Worm (Caenorhabditis elegans) whole organism, young adult: Measurements from ENCODE around the gene Y37E11B.6.

Experiments
- B0019.2 ChIP-seq: fragments of 200-800 bp; sonication (Bioruptor generic); conservative IDR thresholded peaks from 2 replicates; pipeline ENCODE4 v1.3.6; 2022; ENCODE audit warnings: missing genetic modification reagents, missing genetic modification characterization, missing compliant biosample characterization
- B0336.3 ChIP-seq: fragments of 200-800 bp; sonication (Bioruptor generic); IDR thresholded peaks from 2 replicates; pipeline ENCODE4 v1.3.6; 2022; ENCODE audit warnings: missing genetic modification characterization, missing compliant biosample characterization
- C17E4.6 ChIP-seq: fragments of 200-800 bp; sonication (Bioruptor generic); IDR thresholded peaks from 2 replicates; pipeline ENCODE4 v1.3.6; 2022; ENCODE audit warnings: missing genetic modification reagents, missing genetic modification characterization, missing compliant biosample characterization
- K11D2.4 ChIP-seq: fragments of 200-800 bp; sonication (Bioruptor generic); IDR thresholded peaks from 2 replicates; pipeline ENCODE4 v1.3.6; 2022; ENCODE audit warnings: missing genetic modification reagents, missing genetic modification characterization, missing compliant biosample characterization
- T07F8.4 ChIP-seq: sonication (generic microtip); optimal IDR thresholded peaks from 2 replicates; lab custom pipeline; 2016; ENCODE audit warnings: mild to moderate bottlenecking, missing genetic modification characterization, moderate library complexity, missing compliant biosample characterization
- Y53G8AR.9 ChIP-seq: fragments of 200-800 bp; sonication (Bioruptor generic); conservative IDR thresholded peaks from 2 replicates; pipeline ENCODE4 v1.3.6; 2022; ENCODE audit warnings: missing genetic modification reagents, missing genetic modification characterization, missing compliant biosample characterization
- Y56A3A.18 ChIP-seq: fragments of 200-800 bp; sonication (Bioruptor generic); IDR thresholded peaks from 2 replicates; pipeline ENCODE4 v1.3.6; 2022; ENCODE audit warnings: missing genetic modification reagents, missing genetic modification characterization, missing compliant biosample characterization
- Y95B8A.8 ChIP-seq: fragments of 200-800 bp; sonication (Bioruptor generic); IDR thresholded peaks from 2 replicates; pipeline ENCODE4 v1.3.6; 2022; ENCODE audit warnings: missing genetic modification reagents, missing genetic modification characterization, missing compliant biosample characterization
- ZK185.1 ChIP-seq: sonication (generic microtip); optimal IDR thresholded peaks from 2 replicates; lab custom pipeline; 2016; ENCODE audit warnings: mild to moderate bottlenecking, missing genetic modification characterization, missing compliant biosample characterization; ENCODE audit not compliant: poor library complexity, severe bottlenecking
- akir-1 ChIP-seq: fragments of 200-800 bp; sonication (Bioruptor generic); optimal IDR thresholded peaks from 2 replicates; lab custom pipeline; 2018; ENCODE audit warnings: mild to moderate bottlenecking, missing genetic modification characterization, moderate library complexity, missing compliant biosample characterization
- ama-1 ChIP-seq, 3 experiments: fragments of 150-350 bp in 1 of 3; sonication (generic microtip) in 2 of 3; optimal IDR thresholded peaks; 2 replicates each; lab custom pipeline; 2014 to 2018; ENCODE audit warnings: missing biosample characterization in 2 of 3, missing genetic modification characterization in 2 of 3, missing genetic modification reagents in 2 of 3
- aptf-2 ChIP-seq: fragments of 200-800 bp; sonication (Bioruptor generic); conservative IDR thresholded peaks from 2 replicates; pipeline ENCODE4 v1.3.6; 2022; ENCODE audit warnings: missing genetic modification reagents, missing genetic modification characterization, missing compliant biosample characterization
- aptf-3 ChIP-seq: fragments of 200-800 bp; sonication (Bioruptor generic); IDR thresholded peaks from 2 replicates; pipeline ENCODE4 v1.3.6; 2022; ENCODE audit warnings: missing genetic modification characterization, missing compliant biosample characterization
- bed-2 ChIP-seq: fragments of 200-800 bp; sonication (Bioruptor generic); IDR thresholded peaks from 2 replicates; pipeline ENCODE4 v1.3.6; 2022; ENCODE audit warnings: missing genetic modification reagents, missing genetic modification characterization, missing compliant biosample characterization
- ccch-3 ChIP-seq: fragments of 200-800 bp; sonication (Bioruptor generic); optimal IDR thresholded peaks from 2 replicates; lab custom pipeline; 2018; ENCODE audit warnings: mild to moderate bottlenecking, missing genetic modification characterization, missing compliant biosample characterization
- ceh-100 ChIP-seq: fragments of 200-800 bp; sonication (Bioruptor generic); IDR thresholded peaks from 2 replicates; pipeline ENCODE4 v1.3.6; 2022; ENCODE audit warnings: missing genetic modification reagents, missing genetic modification characterization, missing compliant biosample characterization
- ceh-40 ChIP-seq: fragments of 200-800 bp; sonication (Bioruptor generic); IDR thresholded peaks from 2 replicates; pipeline ENCODE4 v1.3.6; 2022; ENCODE audit warnings: missing genetic modification characterization, missing compliant biosample characterization
- ceh-79 ChIP-seq: sonication (generic microtip); optimal IDR thresholded peaks from 2 replicates; lab custom pipeline; 2017; ENCODE audit warnings: mild to moderate bottlenecking, missing genetic modification characterization, missing compliant biosample characterization
- chd-7 ChIP-seq: sonication (generic microtip); optimal IDR thresholded peaks from 2 replicates; lab custom pipeline; 2016; ENCODE audit warnings: mild to moderate bottlenecking, missing genetic modification characterization, moderate library complexity, missing compliant biosample characterization
- die-1 ChIP-seq: sonication (generic microtip); optimal IDR thresholded peaks from 2 replicates; lab custom pipeline; 2016; ENCODE audit warnings: missing genotype, mild to moderate bottlenecking, missing genetic modification characterization, missing compliant biosample characterization
- dox-1 ChIP-seq: fragments of 200-800 bp; sonication (Bioruptor generic); IDR thresholded peaks from 2 replicates; pipeline ENCODE4 v1.3.6; 2022; ENCODE audit warnings: missing genetic modification reagents, missing genetic modification characterization, missing compliant biosample characterization
- dpff-1 ChIP-seq: sonication (generic microtip); optimal IDR thresholded peaks from 2 replicates; lab custom pipeline; 2017; ENCODE audit warnings: mild to moderate bottlenecking, missing genetic modification characterization, missing compliant biosample characterization
- egl-18 ChIP-seq: fragments of 200-800 bp; sonication (Bioruptor generic); IDR thresholded peaks from 2 replicates; pipeline ENCODE4 v1.3.6; 2022; ENCODE audit warnings: missing genetic modification reagents, missing genetic modification characterization, missing compliant biosample characterization
- egrh-3 ChIP-seq: fragments of 200-800 bp; sonication (Bioruptor generic); IDR thresholded peaks from 2 replicates; pipeline ENCODE4 v1.3.6; 2022; ENCODE audit warnings: missing genetic modification reagents, missing genetic modification characterization, missing compliant biosample characterization
- hmg-1.2 ChIP-seq: fragments of 200-800 bp; sonication (Bioruptor generic); IDR thresholded peaks from 2 replicates; pipeline ENCODE4 v1.3.6; 2022; ENCODE audit warnings: missing genetic modification reagents, missing genetic modification characterization, missing compliant biosample characterization
- hmg-20 ChIP-seq: fragments of 200-800 bp; sonication (Bioruptor generic); IDR thresholded peaks from 2 replicates; pipeline ENCODE4 v1.3.6; 2022; ENCODE audit warnings: missing genetic modification reagents, missing genetic modification characterization, missing compliant biosample characterization
- hrde-1 ChIP-seq: sonication (generic microtip); optimal IDR thresholded peaks from 2 replicates; lab custom pipeline; 2016; ENCODE audit warnings: missing genetic modification characterization, mild to moderate bottlenecking, missing compliant biosample characterization, moderate library complexity, missing genotype, missing genetic modification reagents, borderline replicate concordance
- let-526 ChIP-seq: fragments of 200-800 bp; sonication (Bioruptor generic); IDR thresholded peaks from 2 replicates; pipeline ENCODE4 v1.3.6; 2022; ENCODE audit warnings: missing genetic modification reagents, missing genetic modification characterization, missing compliant biosample characterization
- lin-35 ChIP-seq, 3 experiments: fragments of 150-350 bp in 2 of 3; sonication (generic microtip) in 1 of 3; optimal IDR thresholded peaks; 2 replicates each; lab custom pipeline; 2014 to 2018; ENCODE audit warnings: missing biosample characterization in 3 of 3, missing genetic modification characterization in 3 of 3, missing genetic modification reagents in 3 of 3
- lin-40 ChIP-seq: sonication (generic microtip); optimal IDR thresholded peaks from 2 replicates; lab custom pipeline; 2016; ENCODE audit warnings: missing genetic modification characterization, mild to moderate bottlenecking, missing compliant biosample characterization, missing genotype, missing genetic modification reagents
- lin-54 ChIP-seq: fragments of 200-800 bp; sonication (Bioruptor generic); optimal IDR thresholded peaks from 2 replicates; lab custom pipeline; 2018; ENCODE audit warnings: mild to moderate bottlenecking, missing genetic modification characterization, missing compliant biosample characterization
- lsy-27 ChIP-seq: sonication (generic microtip); optimal IDR thresholded peaks from 2 replicates; lab custom pipeline; 2017; ENCODE audit warnings: missing genetic modification characterization, mild to moderate bottlenecking, missing compliant biosample characterization, antibody characterized with exemption, missing genotype, borderline replicate concordance; ENCODE audit not compliant: insufficient read depth
- nfya-1 ChIP-seq: sonication (generic microtip); optimal IDR thresholded peaks from 2 replicates; lab custom pipeline; 2017; ENCODE audit warnings: antibody characterized with exemption, missing compliant biosample characterization, missing genetic modification characterization, borderline replicate concordance; ENCODE audit not compliant: insufficient read depth
- nfya-2 ChIP-seq: fragments of 200-800 bp; sonication (Bioruptor generic); IDR thresholded peaks from 2 replicates; pipeline ENCODE4 v1.3.6; 2022; ENCODE audit warnings: missing genetic modification reagents, missing genetic modification characterization, missing compliant biosample characterization
- nfyb-1 ChIP-seq: fragments of 200-800 bp; sonication (Bioruptor generic); IDR thresholded peaks from 2 replicates; pipeline ENCODE4 v1.3.6; 2022; ENCODE audit warnings: missing genetic modification reagents, missing genetic modification characterization, missing compliant biosample characterization
- nhr-27 ChIP-seq: fragments of 200-800 bp; sonication (Bioruptor generic); optimal IDR thresholded peaks from 2 replicates; lab custom pipeline; 2018; ENCODE audit warnings: mild to moderate bottlenecking, missing genetic modification characterization, moderate library complexity, missing compliant biosample characterization
- repo-1 ChIP-seq: sonication (generic microtip); optimal IDR thresholded peaks from 2 replicates; lab custom pipeline; 2017; ENCODE audit warnings: mild to moderate bottlenecking, missing genetic modification characterization, missing compliant biosample characterization
- sdz-38 ChIP-seq: sonication (generic microtip); optimal IDR thresholded peaks from 2 replicates; lab custom pipeline; 2016; ENCODE audit warnings: missing genotype, missing genetic modification characterization, missing compliant biosample characterization
- snpc-1.3 ChIP-seq: sonication (generic microtip); optimal IDR thresholded peaks from 2 replicates; lab custom pipeline; 2017; ENCODE audit warnings: missing genetic modification characterization, mild to moderate bottlenecking, missing compliant biosample characterization, antibody characterized with exemption, moderate library complexity, missing genotype, missing genetic modification reagents; ENCODE audit not compliant: insufficient read depth
- tbx-9 ChIP-seq: sonication (generic microtip); optimal IDR thresholded peaks from 2 replicates; lab custom pipeline; 2016; ENCODE audit warnings: borderline replicate concordance, missing genetic modification characterization, inconsistent platforms, missing compliant biosample characterization
- tlf-1 ChIP-seq: fragments of 200-800 bp; sonication (Bioruptor generic); optimal IDR thresholded peaks from 2 replicates; lab custom pipeline; 2018; ENCODE audit warnings: mild to moderate bottlenecking, missing genetic modification characterization, missing compliant biosample characterization
- unc-130 ChIP-seq: sonication (generic microtip); optimal IDR thresholded peaks from 2 replicates; lab custom pipeline; 2016; ENCODE audit warnings: missing genetic modification reagents, missing genetic modification characterization, missing compliant biosample characterization
- zim-3 ChIP-seq: sonication (generic microtip); optimal IDR thresholded peaks from 2 replicates; lab custom pipeline; 2017; ENCODE audit warnings: mild to moderate bottlenecking, missing genetic modification characterization, moderate library complexity, missing compliant biosample characterization
- ztf-18 ChIP-seq: sonication (generic microtip); optimal IDR thresholded peaks from 2 replicates; lab custom pipeline; 2016; ENCODE audit warnings: missing genotype, mild to moderate bottlenecking, missing genetic modification characterization, missing compliant biosample characterization
- ztf-26 ChIP-seq: sonication (generic microtip); optimal IDR thresholded peaks from 2 replicates; lab custom pipeline; 2017; ENCODE audit warnings: missing genetic modification characterization, missing compliant biosample characterization
- ztf-28 ChIP-seq: fragments of 200-800 bp; sonication (Bioruptor generic); IDR thresholded peaks from 2 replicates; pipeline ENCODE4 v1.3.6; 2022; ENCODE audit warnings: missing genetic modification reagents, missing genetic modification characterization, missing compliant biosample characterization
- ztf-3 ChIP-seq: fragments of 200-800 bp; sonication (Bioruptor generic); optimal IDR thresholded peaks from 2 replicates; lab custom pipeline; 2018; ENCODE audit warnings: mild to moderate bottlenecking, missing genetic modification characterization, missing compliant biosample characterization
- ztf-6 ChIP-seq: fragments of 200-800 bp; sonication (Bioruptor generic); IDR thresholded peaks from 2 replicates; pipeline ENCODE4 v1.3.6; 2022; ENCODE audit warnings: missing genetic modification reagents, missing genetic modification characterization, missing compliant biosample characterization

The Y37E11B.6 gene

DNA sequence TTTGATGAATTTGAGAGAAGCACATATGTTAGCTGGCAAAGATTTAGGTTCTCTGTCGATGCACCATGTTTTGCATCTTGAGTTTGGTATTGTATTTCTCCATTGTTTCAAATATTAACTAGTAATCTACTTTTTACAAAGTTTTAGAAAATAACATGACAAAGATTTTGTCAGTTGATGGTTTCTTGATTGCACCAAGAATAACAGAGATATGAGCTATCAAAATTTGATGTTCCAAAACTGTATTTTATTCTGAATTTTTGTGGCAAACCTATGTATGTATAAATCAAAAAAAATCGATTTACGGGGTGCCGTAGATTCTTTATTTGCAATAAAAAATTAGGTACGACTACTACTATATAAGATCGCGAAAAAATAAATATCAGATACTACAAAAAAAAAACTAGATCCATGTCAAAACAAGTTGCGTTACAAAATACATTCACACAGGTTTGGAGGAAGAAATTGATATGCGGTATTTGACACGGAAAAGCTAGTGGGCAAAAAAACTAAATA is 45.8 kb upstream of the Y37E11B.6 start:
- TF ChIP-seq egl-18 (GFP tag; lab: Robert Waterston, UW), result no peak
- TF ChIP-seq egrh-3 (GFP tag; lab: Robert Waterston, UW), result no peak
- no peak; the same call in 1 of the 2 replicates for TF ChIP-seq Y53G8AR.9 (GFP tag; lab: Robert Waterston, UW)
- TF ChIP-seq ztf-18 (tag; lab: Kevin White, UChicago), result no peak
- no peak for TF ChIP-seq C17E4.6 (GFP tag; lab: Robert Waterston, UW)
- TF ChIP-seq hmg-20 (GFP tag; lab: Robert Waterston, UW), result no peak
- peak; percentile 31; the same call in 1 of the 2 replicates for TF ChIP-seq nfyb-1 (GFP tag; lab: Robert Waterston, UW)
- TF ChIP-seq aptf-2 (GFP tag; lab: Robert Waterston, UW), result no peak
- no peak for TF ChIP-seq ZK185.1 (tag; lab: Kevin White, UChicago)
- no peak for TF ChIP-seq die-1 (tag; lab: Kevin White, UChicago)
- TF ChIP-seq tlf-1 (GFP tag; lab: Kevin White, UChicago), result no peak
- no peak for TF ChIP-seq ceh-100
- peak; percentile 74 for TF ChIP-seq ama-1 (optimal IDR thresholded peaks at IDR 0.05; lab: Kevin White, UChicago)
- TF ChIP-seq ama-1 (GFP tag; optimal IDR thresholded peaks at IDR 0.05; lab: Kevin White, UChicago), result no peak
- TF ChIP-seq ceh-40 (GFP tag; lab: Robert Waterston, UW), result no peak
- TF ChIP-seq dox-1, result no peak
- TF ChIP-seq ztf-6 (GFP tag; lab: Robert Waterston, UW), result no peak
- TF ChIP-seq ztf-26, result no peak
- no peak for TF ChIP-seq lsy-27 (tag; lab: Kevin White, UChicago)
- TF ChIP-seq B0336.3 (GFP tag; lab: Robert Waterston, UW), result 0 out of 2 replicates have a peak, but pooled peaks have one; percentile 13
- no peak for TF ChIP-seq nfya-2 (GFP tag; lab: Robert Waterston, UW)
- no peak for TF ChIP-seq ceh-79 (tag; lab: Kevin White, UChicago)
- no peak for TF ChIP-seq bed-2 (GFP tag; lab: Robert Waterston, UW)
- peak in 1 of 3 experiments; percentile 38 for TF ChIP-seq lin-35 (GFP tag; optimal IDR thresholded peaks at IDR 0.05; lab: Kevin White, UChicago)
- peak; percentile 16 for TF ChIP-seq lin-54 (GFP tag; lab: Kevin White, UChicago)
- TF ChIP-seq ccch-3 (GFP tag; lab: Kevin White, UChicago), result no peak
- no peak for TF ChIP-seq sdz-38 (tag; lab: Kevin White, UChicago)
- no peak for TF ChIP-seq Y56A3A.18 (GFP tag; lab: Robert Waterston, UW)
- no peak for TF ChIP-seq K11D2.4 (GFP tag; lab: Robert Waterston, UW)
- TF ChIP-seq akir-1, result no peak
- no peak for TF ChIP-seq hrde-1
- no peak for TF ChIP-seq unc-130 (GFP tag; lab: Kevin White, UChicago)
- no peak for TF ChIP-seq ztf-3 (GFP tag; lab: Kevin White, UChicago)
- TF ChIP-seq chd-7 (tag; lab: Kevin White, UChicago), result no peak
- TF ChIP-seq Y95B8A.8 (GFP tag; lab: Robert Waterston, UW), result 0 out of 2 replicates have a peak, but pooled peaks have one; percentile 28
- TF ChIP-seq lin-40 (tag; lab: Kevin White, UChicago), result no peak
- no peak for TF ChIP-seq ztf-28 (GFP tag; lab: Robert Waterston, UW)
- TF ChIP-seq dpff-1, result no peak
- no peak for TF ChIP-seq let-526 (GFP tag; lab: Robert Waterston, UW)
- TF ChIP-seq tbx-9 (tag; lab: Kevin White, UChicago), result no peak
- TF ChIP-seq aptf-3 (GFP tag; lab: Robert Waterston, UW), result no peak
- TF ChIP-seq hmg-1.2, result 0 out of 2 replicates have a peak, but pooled peaks have one; percentile 4
- TF ChIP-seq repo-1 (tag; lab: Kevin White, UChicago), result no peak
- TF ChIP-seq nfya-1 (tag; lab: Kevin White, UChicago), result no peak
- TF ChIP-seq B0019.2, result no peak
- TF ChIP-seq nhr-27 (tag; lab: Kevin White, UChicago), result no peak
- TF ChIP-seq snpc-1.3 (tag; lab: Kevin White, UChicago), result no peak
- no peak for TF ChIP-seq zim-3
- TF ChIP-seq T07F8.4 (tag; lab: Kevin White, UChicago), result no peak
